Worm (Caenorhabditis elegans) whole organism, late embryonic: ENCODE data around the gene C45G9.9.

Source experiments
- ceh-45 ChIP-seq: fragments of 200-800 bp; sonication (Bioruptor generic); IDR thresholded peaks from 2 replicates; pipeline ENCODE4 v1.3.6; 2022; ENCODE audit warnings: missing genetic modification reagents, missing genetic modification characterization, missing compliant biosample characterization
- ets-4 ChIP-seq: sonication (generic microtip); optimal IDR thresholded peaks from 2 replicates; lab custom pipeline; 2016; ENCODE audit warnings: missing genetic modification characterization, missing compliant biosample characterization

ce11 chrIII:5025136-5025629, 30.4 kb downstream of the C45G9.9 start:
- no peak for TF ChIP-seq ceh-45 (GFP tag; lab: Robert Waterston, UW)
- TF ChIP-seq ets-4 (tag; lab: Kevin White, UChicago): no peak
